Worm (Caenorhabditis elegans): ENCODE data around the gene math-25.

Gene math-25

DNA sequence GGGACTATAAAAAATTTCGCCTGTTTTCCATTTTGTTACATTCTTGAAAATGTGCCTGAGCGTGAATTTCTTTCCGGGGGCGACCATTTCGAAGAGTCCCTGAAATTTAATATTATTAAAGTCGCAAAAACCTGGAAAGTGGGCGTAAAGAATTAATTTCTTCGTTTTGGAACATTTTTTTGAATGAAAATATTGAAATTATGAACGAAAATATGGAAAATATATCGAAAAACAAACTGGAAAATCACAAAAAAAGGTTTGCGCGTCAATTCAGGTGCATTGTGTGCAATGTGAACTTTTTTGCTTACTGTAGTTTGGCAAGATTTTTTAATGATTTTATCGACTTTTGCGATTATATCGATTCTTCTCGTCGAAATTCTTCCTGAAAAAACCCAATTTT, 25.2 kb downstream of the math-25 start, which contains the start of gene bath-7:
bath-7 (minus strand) TSS at position 101 of the 400 bp plus-strand sequence.
- TF ChIP-seq efl-1 (optimal IDR thresholded peaks at IDR 0.05) = no peak
- peak in 1 of 2 experiments; percentile 62 for TF ChIP-seq efl-1 (GFP tag; optimal IDR thresholded peaks at IDR 0.05 in 1 of 2)
- no peak for TF ChIP-seq nhr-90 (tag; optimal IDR thresholded peaks at IDR 0.05; ENCODE audit: poor library complexity)

ce11 chrII:1922665-1923187, 26.9 kb downstream of the math-25 start, which contains the start of the genes bath-2 and F52C6.4:
Gene bath-2 (minus strand): TSS chrII:1922765.
Gene F52C6.4 (plus strand): TSS chrII:1923137.
- no peak for TF ChIP-seq sptf-1 (tag; optimal IDR thresholded peaks at IDR 0.05)
- TF ChIP-seq vab-15 (tag; optimal IDR thresholded peaks at IDR 0.05) = no peak
- no peak for TF ChIP-seq nhr-19 (GFP tag; conservative IDR thresholded peaks at IDR 0.05)
- TF ChIP-seq aha-1 (tag; optimal IDR thresholded peaks at IDR 0.05) = no peak
- TF ChIP-seq C16A3.4 (tag; optimal IDR thresholded peaks at IDR 0.05) = no peak
- no peak for TF ChIP-seq snu-23 (GFP tag; optimal IDR thresholded peaks at IDR 0.05)
- TF ChIP-seq nhr-20 (tag; optimal IDR thresholded peaks at IDR 0.05) = no peak

DNA sequence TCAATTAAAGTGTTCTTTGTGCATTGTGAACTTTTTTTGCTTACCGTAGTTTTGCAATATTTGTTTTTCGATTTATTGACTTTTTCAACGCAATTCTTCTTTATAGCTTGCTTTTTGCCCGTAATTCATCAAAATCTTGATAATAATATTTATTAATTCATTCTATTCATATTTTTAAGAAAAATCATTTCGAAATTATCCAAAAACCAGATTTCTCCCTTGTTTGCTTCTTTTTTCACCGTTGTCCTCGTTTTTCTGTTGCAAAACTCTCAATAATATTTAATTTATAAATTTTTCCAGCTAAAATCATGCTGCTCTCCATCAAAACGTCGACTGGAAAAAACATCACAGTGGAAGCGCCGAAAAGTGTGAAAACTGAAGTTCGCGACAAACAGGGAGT, 28.6 kb downstream of the math-25 start, which contains the start of gene F52C6.3:
F52C6.3 (plus strand) TSS at position 301 of the 400 bp plus-strand sequence.
- no peak for TF ChIP-seq skn-1 (tag; optimal IDR thresholded peaks at IDR 0.05)
- TF ChIP-seq snu-23 (GFP tag; optimal IDR thresholded peaks at IDR 0.05) = no peak
- TF ChIP-seq nhr-12 (tag; optimal IDR thresholded peaks at IDR 0.05) = no peak
- TF ChIP-seq hpl-2 (GFP tag; optimal IDR thresholded peaks at IDR 0.05) = no peak
- TF ChIP-seq ceh-90 (tag; optimal IDR thresholded peaks at IDR 0.05) = no peak
- TF ChIP-seq lin-13 (GFP tag; optimal IDR thresholded peaks at IDR 0.05) = no peak
- no peak for TF ChIP-seq pax-3 (tag; optimal IDR thresholded peaks at IDR 0.05)
- no peak for TF ChIP-seq unc-130 (tag; optimal IDR thresholded peaks at IDR 0.05)
- TF ChIP-seq lin-39 (tag; optimal IDR thresholded peaks at IDR 0.05) = no peak

- no peak for TF ChIP-seq ztf-11 (tag; optimal IDR thresholded peaks at IDR 0.05)
These were observed 30.3 kb downstream of the math-25 start, which contains the start of gene F52C6.2 for ce11 chrII:1926162-1926561. Gene F52C6.2 (plus strand): TSS chrII:1926462.

ce11 chrII:1928578-1928977, 32.7 kb downstream of the math-25 start:
- TF ChIP-seq nhr-28 (tag; optimal IDR thresholded peaks at IDR 0.05) (no peak), lin-35 (GFP tag; optimal IDR thresholded peaks at IDR 0.05) (peak; percentile 5 to 56), mef-2 (tag; optimal IDR thresholded peaks at IDR 0.05) (no peak), efl-1 (optimal IDR thresholded peaks at IDR 0.05) (peak in 1 of 2 experiments; percentile 52), efl-1 (GFP tag; optimal IDR thresholded peaks at IDR 0.05 in 1 of 2) (peak; percentile 60 to 94), unc-86 (tag; optimal IDR thresholded peaks at IDR 0.05) (no peak), dpl-1 (GFP tag; optimal IDR thresholded peaks at IDR 0.05) (peak; percentile 20 to 54 (median 53)), ceh-90 (tag; optimal IDR thresholded peaks at IDR 0.05) (no peak)

ce11 chrII:1939652-1940051, 43.8 kb downstream of the math-25 start, which contains the start of gene ZK250.13:
Gene ZK250.13 (minus strand): TSS chrII:1939752.
- TF ChIP-seq elt-2 (tag; optimal IDR thresholded peaks at IDR 0.05) (peak; percentile 36), nhr-20 (tag; optimal IDR thresholded peaks at IDR 0.05) (no peak)

DNA sequence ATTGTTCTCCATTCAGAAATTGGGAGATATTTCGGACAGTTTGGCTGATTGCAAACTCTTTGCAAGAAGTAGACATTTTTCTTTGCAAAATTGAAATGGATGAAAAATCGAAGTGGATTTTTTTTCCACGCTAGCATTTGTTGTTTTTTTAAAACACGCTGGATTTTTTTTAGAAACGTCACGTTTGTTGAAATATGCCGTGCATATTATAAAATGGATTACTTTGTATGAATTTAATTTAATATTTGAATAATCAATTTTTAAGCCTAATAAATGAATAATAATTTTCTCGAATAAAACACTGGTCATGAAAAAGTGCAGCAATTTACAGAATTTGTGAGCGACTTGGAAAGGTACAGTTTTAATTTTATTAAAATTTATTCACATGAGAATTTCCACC, 49.2 kb downstream of the math-25 start, which contains the start of gene ZK250.14:
ZK250.14 (minus strand) TSS at position 101 of the 400 bp plus-strand sequence.
- TF ChIP-seq nhr-19 (GFP tag; conservative IDR thresholded peaks at IDR 0.05) (no peak), mdl-1 (tag; optimal IDR thresholded peaks at IDR 0.05) (no peak), unc-62 (GFP tag; optimal IDR thresholded peaks at IDR 0.05) (no peak), blmp-1 (tag; optimal IDR thresholded peaks at IDR 0.05) (no peak), ets-5 (GFP tag; IDR thresholded peaks at IDR 0.05) (no peak), xbp-1 (tag; optimal IDR thresholded peaks at IDR 0.05) (no peak), unc-86 (tag; optimal IDR thresholded peaks at IDR 0.05) (no peak), nhr-12 (tag; optimal IDR thresholded peaks at IDR 0.05) (no peak), hlh-17 (GFP tag; optimal IDR thresholded peaks at IDR 0.05; ENCODE audit: borderline replicate concordance) (no peak), fkh-4 (tag; optimal IDR thresholded peaks at IDR 0.05; ENCODE audit: borderline replicate concordance) (no peak), snpc-4 (tag; optimal IDR thresholded peaks at IDR 0.05) (no peak)

Data from whole organism, L1 larva.